Fruit fly (Drosophila melanogaster) whole organism, embryonic: ENCODE results near the gene CG9114.

Experiments used
- Atf6 ChIP-seq: fragments of 200-800 bp; sonication (Bioruptor generic); IDR thresholded peaks from 2 replicates; pipeline ENCODE4 v1.3.6; 2022; ENCODE audit warnings: missing biosample characterization, missing genetic modification characterization
- Bgb ChIP-seq: fragments of 200-800 bp; sonication (Bioruptor generic); IDR thresholded peaks from 2 replicates; pipeline ENCODE4 v1.3.6; 2022; ENCODE audit warnings: missing biosample characterization, missing genetic modification characterization; ENCODE audit not compliant: partially characterized antibody
- CG12659 ChIP-seq: fragments of 200-800 bp; sonication (Bioruptor generic); optimal IDR thresholded peaks from 3 replicates; lab custom pipeline; 2017; ENCODE audit warnings: mild to moderate bottlenecking, missing biosample characterization, missing genetic modification reagents, missing genetic modification characterization
- CG12744 ChIP-seq: fragments of 200-800 bp; sonication (Bioruptor generic); optimal IDR thresholded peaks from 2 replicates; lab custom pipeline; 2016; ENCODE audit warnings: missing biosample characterization, missing genetic modification characterization
- CG14860 ChIP-seq: fragments of 200-800 bp; sonication (Bioruptor generic); IDR thresholded peaks from 3 replicates; pipeline ENCODE4 v1.3.6; 2022; ENCODE audit warnings: missing biosample characterization, missing genetic modification characterization; ENCODE audit not compliant: partially characterized antibody
- CG32772 ChIP-seq: fragments of 200-800 bp; sonication (Bioruptor generic); IDR thresholded peaks from 2 replicates; pipeline ENCODE4 v1.3.6; 2022; ENCODE audit warnings: missing biosample characterization, missing genetic modification characterization
- CG34376 ChIP-seq: fragments of 200-800 bp; sonication (Bioruptor generic); optimal IDR thresholded peaks from 2 replicates; lab custom pipeline; 2018; ENCODE audit warnings: missing biosample characterization, mild to moderate bottlenecking, missing genetic modification characterization
- Drgx ChIP-seq: fragments of 200-800 bp; sonication (Bioruptor generic); IDR thresholded peaks from 2 replicates; pipeline ENCODE4 v1.3.6; 2022; ENCODE audit warnings: missing biosample characterization, missing genetic modification characterization
- bbx ChIP-seq: fragments of 200-800 bp; sonication (Bioruptor generic); IDR thresholded peaks from 2 replicates; pipeline ENCODE4 v1.3.6; 2022; ENCODE audit warnings: missing biosample characterization, missing genetic modification characterization; ENCODE audit not compliant: partially characterized antibody
- dati ChIP-seq: fragments of 200-800 bp; sonication (Bioruptor generic); IDR thresholded peaks from 2 replicates; pipeline ENCODE4 v1.3.6; 2022; ENCODE audit warnings: missing biosample characterization, missing genetic modification characterization
- mirr ChIP-seq: fragments of 200-800 bp; sonication (Bioruptor generic); optimal IDR thresholded peaks from 3 replicates; lab custom pipeline; 2018; ENCODE audit warnings: missing biosample characterization, mild to moderate bottlenecking, missing genetic modification characterization
- tna ChIP-seq: fragments of 200-800 bp; sonication (Bioruptor generic); IDR thresholded peaks from 2 replicates; pipeline ENCODE4 v1.3.6; 2022; ENCODE audit warnings: missing biosample characterization, missing genetic modification characterization; ENCODE audit not compliant: partially characterized antibody
- tup ChIP-seq: fragments of 200-800 bp; sonication (Bioruptor generic); optimal IDR thresholded peaks from 2 replicates; lab custom pipeline; 2016; ENCODE audit warnings: missing biosample characterization, mild to moderate bottlenecking, missing genetic modification characterization, moderate library complexity

- peak; percentile 59 for TF ChIP-seq Drgx (GFP tag; lab: Robert Waterston, UW)
- TF ChIP-seq CG14860 (GFP tag; lab: Robert Waterston, UW): no peak
- no peak for TF ChIP-seq Atf6 (GFP tag; lab: Robert Waterston, UW)
- no peak for TF ChIP-seq CG12659 (GFP tag; lab: Kevin White, UChicago)
- no peak for TF ChIP-seq tna (GFP tag; lab: Robert Waterston, UW)
- TF ChIP-seq dati (GFP tag; lab: Robert Waterston, UW): no peak
- no peak for TF ChIP-seq CG12744
- TF ChIP-seq mirr (GFP tag; lab: Kevin White, UChicago): no peak
- TF ChIP-seq bbx (GFP tag; lab: Robert Waterston, UW): no peak
- no peak for TF ChIP-seq CG34376 (GFP tag; lab: Kevin White, UChicago)
- TF ChIP-seq Bgb (GFP tag; lab: Robert Waterston, UW): no peak
- TF ChIP-seq CG32772 (GFP tag; lab: Robert Waterston, UW): no peak
- no peak for TF ChIP-seq tup (GFP tag; lab: Kevin White, UChicago)
These were observed 19.1 kb downstream of the CG9114 start for dm6 chrX:15313829-15314324.
